Worm (Caenorhabditis elegans) whole organism, young adult: ENCODE results near the gene C06B3.1.

ENCODE experiments used
- B0035.1 ChIP-seq: sonication (generic microtip); optimal IDR thresholded peaks from 2 replicates; lab custom pipeline; 2016; ENCODE audit warnings: missing genetic modification characterization, mild to moderate bottlenecking, missing compliant biosample characterization, missing genotype, missing genetic modification reagents
- B0261.1 ChIP-seq: sonication (generic microtip); optimal IDR thresholded peaks from 2 replicates; lab custom pipeline; 2016; ENCODE audit warnings: mild to moderate bottlenecking, missing genetic modification characterization, moderate library complexity, missing compliant biosample characterization
- C06A6.2 ChIP-seq: fragments of 200-800 bp; sonication (Bioruptor generic); conservative IDR thresholded peaks from 2 replicates; pipeline ENCODE4 v1.3.6; 2022; ENCODE audit warnings: missing genetic modification characterization, missing compliant biosample characterization
- D2030.7 ChIP-seq: fragments of 200-800 bp; sonication (Bioruptor generic); IDR thresholded peaks from 2 replicates; pipeline ENCODE4 v1.3.6; 2022; ENCODE audit warnings: missing genetic modification reagents, missing genetic modification characterization, missing compliant biosample characterization
- F10E7.11 ChIP-seq: sonication (generic microtip); optimal IDR thresholded peaks from 2 replicates; lab custom pipeline; 2017; ENCODE audit warnings: mild to moderate bottlenecking, missing genetic modification characterization, moderate library complexity, missing compliant biosample characterization
- F33H1.4 ChIP-seq: fragments of 200-800 bp; sonication (Bioruptor generic); IDR thresholded peaks from 2 replicates; pipeline ENCODE4 v1.3.6; 2022; ENCODE audit warnings: missing genetic modification reagents, missing genetic modification characterization, missing compliant biosample characterization
- F37B4.10 ChIP-seq: fragments of 200-800 bp; sonication (Bioruptor generic); IDR thresholded peaks from 2 replicates; pipeline ENCODE4 v1.3.6; 2022; ENCODE audit warnings: missing genetic modification characterization, missing compliant biosample characterization
- F49E8.2 ChIP-seq: sonication (generic microtip); optimal IDR thresholded peaks from 3 replicates; lab custom pipeline; 2017; ENCODE audit warnings: missing genetic modification characterization, mild to moderate bottlenecking, missing compliant biosample characterization, antibody characterized with exemption, moderate library complexity; ENCODE audit not compliant: insufficient read depth
- F52B5.7 ChIP-seq: sonication (generic microtip); optimal IDR thresholded peaks from 2 replicates; lab custom pipeline; 2016; ENCODE audit warnings: mild to moderate bottlenecking, missing genetic modification characterization, missing compliant biosample characterization
- F57A8.1 ChIP-seq: fragments of 200-800 bp; sonication (Bioruptor generic); optimal IDR thresholded peaks from 2 replicates; lab custom pipeline; 2018; ENCODE audit warnings: mild to moderate bottlenecking, missing genetic modification characterization, moderate library complexity, missing compliant biosample characterization
- T26A5.8 ChIP-seq: sonication (generic microtip); optimal IDR thresholded peaks from 2 replicates; lab custom pipeline; 2016; ENCODE audit warnings: missing genetic modification characterization, missing compliant biosample characterization
- Y67H2A.10 ChIP-seq: fragments of 200-800 bp; sonication (Bioruptor generic); conservative IDR thresholded peaks from 2 replicates; pipeline ENCODE4 v1.3.6; 2022; ENCODE audit warnings: missing genetic modification reagents, missing genetic modification characterization, missing compliant biosample characterization
- ZK185.1 ChIP-seq: sonication (generic microtip); optimal IDR thresholded peaks from 2 replicates; lab custom pipeline; 2016; ENCODE audit warnings: mild to moderate bottlenecking, missing genetic modification characterization, missing compliant biosample characterization; ENCODE audit not compliant: poor library complexity, severe bottlenecking
- ceh-58 ChIP-seq: fragments of 200-800 bp; sonication (Bioruptor generic); IDR thresholded peaks from 2 replicates; pipeline ENCODE4 v1.3.6; 2022; ENCODE audit warnings: missing genetic modification characterization, missing compliant biosample characterization
- ceh-79 ChIP-seq: sonication (generic microtip); optimal IDR thresholded peaks from 2 replicates; lab custom pipeline; 2017; ENCODE audit warnings: mild to moderate bottlenecking, missing genetic modification characterization, missing compliant biosample characterization
- die-1 ChIP-seq: sonication (generic microtip); optimal IDR thresholded peaks from 2 replicates; lab custom pipeline; 2016; ENCODE audit warnings: missing genotype, mild to moderate bottlenecking, missing genetic modification characterization, missing compliant biosample characterization
- dox-1 ChIP-seq: fragments of 200-800 bp; sonication (Bioruptor generic); IDR thresholded peaks from 2 replicates; pipeline ENCODE4 v1.3.6; 2022; ENCODE audit warnings: missing genetic modification reagents, missing genetic modification characterization, missing compliant biosample characterization
- egrh-3 ChIP-seq: fragments of 200-800 bp; sonication (Bioruptor generic); IDR thresholded peaks from 2 replicates; pipeline ENCODE4 v1.3.6; 2022; ENCODE audit warnings: missing genetic modification reagents, missing genetic modification characterization, missing compliant biosample characterization
- him-1 ChIP-seq: sonication (generic microtip); optimal IDR thresholded peaks from 2 replicates; lab custom pipeline; 2016; ENCODE audit warnings: missing genotype, missing genetic modification reagents, missing genetic modification characterization, missing compliant biosample characterization
- hlh-12 ChIP-seq: sonication (generic microtip); optimal IDR thresholded peaks from 2 replicates; lab custom pipeline; 2016; ENCODE audit warnings: missing genetic modification characterization, missing compliant biosample characterization
- hlh-26 ChIP-seq: fragments of 200-800 bp; sonication (Bioruptor generic); conservative IDR thresholded peaks from 2 replicates; pipeline ENCODE4 v1.3.6; 2022; ENCODE audit warnings: missing genetic modification reagents, missing genetic modification characterization, missing compliant biosample characterization
- hrde-1 ChIP-seq: sonication (generic microtip); optimal IDR thresholded peaks from 2 replicates; lab custom pipeline; 2016; ENCODE audit warnings: missing genetic modification characterization, mild to moderate bottlenecking, missing compliant biosample characterization, moderate library complexity, missing genotype, missing genetic modification reagents, borderline replicate concordance
- hsf-1 ChIP-seq: fragments of 200-800 bp; sonication (Bioruptor generic); IDR thresholded peaks from 2 replicates; pipeline ENCODE4 v1.3.6; 2022; ENCODE audit warnings: missing genetic modification reagents, missing genetic modification characterization, missing compliant biosample characterization
- lag-1 ChIP-seq: fragments of 200-800 bp; sonication (Bioruptor generic); IDR thresholded peaks from 2 replicates; pipeline ENCODE4 v1.3.6; 2022; ENCODE audit warnings: missing genetic modification reagents, missing genetic modification characterization, missing compliant biosample characterization
- let-526 ChIP-seq: fragments of 200-800 bp; sonication (Bioruptor generic); IDR thresholded peaks from 2 replicates; pipeline ENCODE4 v1.3.6; 2022; ENCODE audit warnings: missing genetic modification reagents, missing genetic modification characterization, missing compliant biosample characterization
- let-607 ChIP-seq, 2 experiments: fragments of 200-800 bp in 1 of 2; sonication (Bioruptor generic) in 1 of 2; sonication (generic microtip) in 1 of 2; optimal IDR thresholded peaks; 2 replicates each; lab custom pipeline; 2016 to 2018; ENCODE audit warnings: mild to moderate bottlenecking in 2 of 2, missing compliant biosample characterization in 2 of 2, missing genetic modification characterization in 2 of 2, moderate library complexity in 2 of 2, missing genotype in 1 of 2
- lin-26 ChIP-seq: fragments of 200-800 bp; sonication (Bioruptor generic); IDR thresholded peaks from 2 replicates; pipeline ENCODE4 v1.3.6; 2022; ENCODE audit warnings: missing genetic modification reagents, missing genetic modification characterization, missing compliant biosample characterization
- lsl-1 ChIP-seq: fragments of 200-800 bp; sonication (Bioruptor generic); optimal IDR thresholded peaks from 2 replicates; lab custom pipeline; 2018; ENCODE audit warnings: mild to moderate bottlenecking, missing genetic modification characterization, moderate library complexity, missing compliant biosample characterization
- lsy-27 ChIP-seq: sonication (generic microtip); optimal IDR thresholded peaks from 2 replicates; lab custom pipeline; 2017; ENCODE audit warnings: missing genetic modification characterization, mild to moderate bottlenecking, missing compliant biosample characterization, antibody characterized with exemption, missing genotype, borderline replicate concordance; ENCODE audit not compliant: insufficient read depth
- madf-8 ChIP-seq: fragments of 200-800 bp; sonication (Bioruptor generic); conservative IDR thresholded peaks from 2 replicates; pipeline ENCODE4 v1.3.6; 2022; ENCODE audit warnings: missing genetic modification reagents, missing genetic modification characterization, missing compliant biosample characterization
- mel-28 ChIP-seq: sonication (generic microtip); optimal IDR thresholded peaks from 2 replicates; lab custom pipeline; 2016; ENCODE audit warnings: borderline replicate concordance, mild to moderate bottlenecking, missing genetic modification characterization, missing compliant biosample characterization
- mes-4 ChIP-seq: sonication (generic microtip); optimal IDR thresholded peaks from 2 replicates; lab custom pipeline; 2016; ENCODE audit warnings: missing genotype, missing genetic modification characterization, missing compliant biosample characterization
- mxl-1 ChIP-seq: sonication (generic microtip); optimal IDR thresholded peaks from 2 replicates; lab custom pipeline; 2016; ENCODE audit warnings: missing genetic modification characterization, missing compliant biosample characterization
- nhr-179 ChIP-seq: sonication (generic microtip); optimal IDR thresholded peaks from 2 replicates; lab custom pipeline; 2016; ENCODE audit warnings: mild to moderate bottlenecking, missing genetic modification characterization, missing compliant biosample characterization
- nhr-80 ChIP-seq: sonication (generic microtip); optimal IDR thresholded peaks from 2 replicates; lab custom pipeline; 2016; ENCODE audit warnings: missing genetic modification characterization, missing compliant biosample characterization
- repo-1 ChIP-seq: sonication (generic microtip); optimal IDR thresholded peaks from 2 replicates; lab custom pipeline; 2017; ENCODE audit warnings: mild to moderate bottlenecking, missing genetic modification characterization, missing compliant biosample characterization
- rpc-1 ChIP-seq, 2 experiments: fragments of 150-350 bp in 1 of 2; sonication (generic microtip) in 1 of 2; optimal IDR thresholded peaks; 2 replicates each; lab custom pipeline; 2014 to 2018; ENCODE audit warnings: missing biosample characterization in 1 of 2, missing genetic modification characterization in 1 of 2, missing genetic modification reagents in 1 of 2, missing genotype in 1 of 2
- snpc-1.1 ChIP-seq: sonication (generic microtip); optimal IDR thresholded peaks from 2 replicates; lab custom pipeline; 2017; ENCODE audit warnings: missing genetic modification characterization, mild to moderate bottlenecking, missing compliant biosample characterization, antibody characterized with exemption, moderate library complexity, missing genotype, missing genetic modification reagents; ENCODE audit not compliant: insufficient read depth
- sptf-2 ChIP-seq: fragments of 200-800 bp; sonication (Bioruptor generic); optimal IDR thresholded peaks from 2 replicates; lab custom pipeline; 2018; ENCODE audit warnings: mild to moderate bottlenecking, missing genetic modification characterization, missing compliant biosample characterization
- tbx-9 ChIP-seq: sonication (generic microtip); optimal IDR thresholded peaks from 2 replicates; lab custom pipeline; 2016; ENCODE audit warnings: borderline replicate concordance, missing genetic modification characterization, inconsistent platforms, missing compliant biosample characterization
- unc-62 ChIP-seq: fragments of 150-350 bp; optimal IDR thresholded peaks from 2 replicates; lab custom pipeline; 2014; ENCODE audit warnings: missing biosample characterization, missing genetic modification reagents, missing genetic modification characterization
- ztf-25 ChIP-seq: fragments of 200-800 bp; sonication (Bioruptor generic); IDR thresholded peaks from 2 replicates; pipeline ENCODE4 v1.3.6; 2022; ENCODE audit warnings: missing genetic modification reagents, missing genetic modification characterization, missing compliant biosample characterization
- ztf-3 ChIP-seq: fragments of 200-800 bp; sonication (Bioruptor generic); optimal IDR thresholded peaks from 2 replicates; lab custom pipeline; 2018; ENCODE audit warnings: mild to moderate bottlenecking, missing genetic modification characterization, missing compliant biosample characterization

The C06B3.1 gene

DNA sequence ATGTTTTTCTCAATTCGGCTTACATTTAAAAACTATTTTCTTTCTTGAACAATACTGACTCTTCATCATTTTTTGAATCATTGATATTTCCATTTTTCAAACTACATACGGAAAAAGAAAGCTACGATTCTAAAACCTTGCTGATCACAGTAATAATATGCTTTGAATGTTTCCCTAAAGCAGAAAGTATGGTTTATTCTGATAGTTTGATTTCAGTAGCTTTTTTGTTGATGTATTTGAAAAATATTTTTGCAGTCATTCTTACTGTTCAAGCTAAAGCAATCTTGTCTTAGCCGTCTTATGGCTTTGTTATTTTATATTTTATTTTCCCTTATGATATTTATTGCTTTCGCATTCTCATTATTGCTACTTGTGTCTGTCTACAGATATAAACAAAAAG is 26.9 kb downstream of the C06B3.1 start, which contains the start of gene srxa-13:
Gene srxa-13, plus strand, starts transcription at position 301 of the 400 bp plus-strand sequence.
- TF ChIP-seq D2030.7 (GFP tag; lab: Robert Waterston, UW) (no peak), B0261.1 (tag; lab: Kevin White, UChicago) (no peak), ceh-79 (tag; lab: Kevin White, UChicago) (no peak), die-1 (tag; lab: Kevin White, UChicago) (no peak), hlh-26 (GFP tag; lab: Robert Waterston, UW) (no peak), mes-4 (no peak), tbx-9 (tag; lab: Kevin White, UChicago) (no peak), lag-1 (no peak), snpc-1.1 (no peak), rpc-1 (optimal IDR thresholded peaks at IDR 0.05; lab: Kevin White, UChicago) (no peak), rpc-1 (tag; optimal IDR thresholded peaks at IDR 0.05; lab: Kevin White, UChicago) (no peak)

DNA sequence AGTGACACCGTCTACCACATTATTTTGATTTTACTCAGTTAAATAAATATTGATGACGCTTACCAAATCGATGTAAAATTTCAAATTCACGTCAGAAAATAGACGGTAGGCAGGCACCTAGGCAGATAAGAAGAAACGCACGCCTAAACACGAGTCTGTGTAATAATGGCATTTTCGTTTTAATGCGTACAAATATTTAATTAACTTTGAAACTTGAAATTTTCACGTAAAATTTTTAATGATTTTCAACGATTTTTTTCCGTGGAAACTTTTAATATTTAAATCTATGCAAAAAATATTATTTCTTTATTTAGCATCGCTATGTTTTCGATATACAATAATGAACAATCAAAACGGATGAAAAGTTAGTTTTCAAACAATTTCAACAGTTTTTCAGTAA is 28.6 kb downstream of the C06B3.1 start, which contains the start of gene C06B3.16:
Gene C06B3.16, plus strand, starts transcription at position 301 of the 400 bp plus-strand sequence.
- TF ChIP-seq mxl-1 (tag; lab: Kevin White, UChicago) = no peak
- TF ChIP-seq nhr-179 (tag; lab: Kevin White, UChicago) = no peak
- no peak for TF ChIP-seq ztf-25 (GFP tag; lab: Robert Waterston, UW)
- no peak for TF ChIP-seq dox-1 (GFP tag; lab: Robert Waterston, UW)
- TF ChIP-seq him-1 (tag; lab: Kevin White, UChicago) = no peak
- TF ChIP-seq mel-28 (tag; lab: Kevin White, UChicago) = no peak
- no peak for TF ChIP-seq lsl-1 (GFP tag; lab: Kevin White, UChicago)
- no peak for TF ChIP-seq F57A8.1 (GFP tag; lab: Kevin White, UChicago)
- TF ChIP-seq die-1 (tag; lab: Kevin White, UChicago) = no peak
- no peak for TF ChIP-seq let-526
- no peak for TF ChIP-seq unc-62 (GFP tag; lab: Kevin White, UChicago)
- no peak for TF ChIP-seq Y67H2A.10 (GFP tag; lab: Robert Waterston, UW)
- no peak for TF ChIP-seq lin-26 (GFP tag; lab: Robert Waterston, UW)
- no peak for TF ChIP-seq F37B4.10 (GFP tag; lab: Robert Waterston, UW)
- TF ChIP-seq C06A6.2 (GFP tag; lab: Robert Waterston, UW) = no peak
- TF ChIP-seq ceh-58 (GFP tag; lab: Robert Waterston, UW) = no peak
- TF ChIP-seq hlh-12 (tag; lab: Kevin White, UChicago) = no peak

ce11 chrV:13931952-13932351 is 29.4 kb downstream of the C06B3.1 start:
- no peak for TF ChIP-seq hsf-1 (GFP tag; lab: Robert Waterston, UW)
- TF ChIP-seq F57A8.1 (GFP tag; lab: Kevin White, UChicago) = no peak
- TF ChIP-seq mes-4 = no peak
- no peak for TF ChIP-seq ztf-3 (GFP tag; lab: Kevin White, UChicago)
- TF ChIP-seq F33H1.4 = no peak
- no peak for TF ChIP-seq nhr-80 (tag; lab: Kevin White, UChicago)
- no peak for TF ChIP-seq B0035.1 (tag; lab: Kevin White, UChicago)
- TF ChIP-seq F10E7.11 = no peak
- no peak for TF ChIP-seq lsy-27
- TF ChIP-seq tbx-9 (tag; lab: Kevin White, UChicago) = no peak

DNA sequence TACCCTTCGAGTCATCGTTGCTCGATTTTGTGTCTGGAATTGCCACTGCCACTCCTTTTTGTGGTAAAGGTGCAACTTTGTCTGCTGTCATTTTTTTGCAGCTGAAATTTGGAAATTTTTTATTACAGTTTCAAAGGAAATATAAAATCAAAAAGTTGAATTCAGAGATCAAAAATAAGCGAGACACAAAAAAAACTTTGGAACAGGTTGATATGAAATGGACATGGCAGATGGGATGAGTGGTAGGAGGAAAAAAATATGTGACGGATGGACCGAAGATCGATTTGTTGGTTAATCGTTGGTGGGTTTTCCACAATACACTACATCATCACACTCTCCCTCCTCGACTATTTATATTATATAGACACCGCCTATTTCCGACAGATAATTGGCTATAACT is 31.9 kb downstream of the C06B3.1 start, which contains the start of gene R10D12.1:
Gene R10D12.1, minus strand, starts transcription at position 101 of the 400 bp plus-strand sequence.
- TF ChIP-seq F49E8.2 (tag; lab: Kevin White, UChicago) (no peak), let-607 (tag; optimal IDR thresholded peaks at IDR 0.05; lab: Kevin White, UChicago) (no peak), mel-28 (tag; lab: Kevin White, UChicago) (no peak), T26A5.8 (no peak), egrh-3 (GFP tag; lab: Robert Waterston, UW) (no peak), sptf-2 (GFP tag; lab: Kevin White, UChicago) (no peak), F52B5.7 (no peak), ZK185.1 (no peak), hlh-26 (GFP tag; lab: Robert Waterston, UW) (no peak), madf-8 (GFP tag; lab: Robert Waterston, UW) (no peak), Y67H2A.10 (GFP tag; lab: Robert Waterston, UW) (no peak), hrde-1 (no peak), lag-1 (no peak), B0261.1 (tag; lab: Kevin White, UChicago) (no peak), repo-1 (tag; lab: Kevin White, UChicago) (no peak), snpc-1.1 (no peak)
